Worm (Caenorhabditis elegans) whole organism, young adult: Measurements from ENCODE around the gene rab-3.

ENCODE experiments used
- B0336.3 ChIP-seq: fragments of 200-800 bp; sonication (Bioruptor generic); IDR thresholded peaks from 2 replicates; pipeline ENCODE4 v1.3.6; 2022; ENCODE audit warnings: missing genetic modification characterization, missing compliant biosample characterization
- D2030.7 ChIP-seq: fragments of 200-800 bp; sonication (Bioruptor generic); IDR thresholded peaks from 2 replicates; pipeline ENCODE4 v1.3.6; 2022; ENCODE audit warnings: missing genetic modification reagents, missing genetic modification characterization, missing compliant biosample characterization
- F39B2.1 ChIP-seq: fragments of 200-800 bp; sonication (Bioruptor generic); IDR thresholded peaks from 2 replicates; pipeline ENCODE4 v1.3.6; 2022; ENCODE audit warnings: missing genetic modification reagents, missing genetic modification characterization, missing compliant biosample characterization
- K12H6.12 ChIP-seq: fragments of 200-800 bp; sonication (Bioruptor generic); optimal IDR thresholded peaks from 2 replicates; lab custom pipeline; 2018; ENCODE audit warnings: mild to moderate bottlenecking, missing genetic modification characterization, missing compliant biosample characterization
- Y53G8AR.9 ChIP-seq: fragments of 200-800 bp; sonication (Bioruptor generic); conservative IDR thresholded peaks from 2 replicates; pipeline ENCODE4 v1.3.6; 2022; ENCODE audit warnings: missing genetic modification reagents, missing genetic modification characterization, missing compliant biosample characterization
- Y56A3A.18 ChIP-seq: fragments of 200-800 bp; sonication (Bioruptor generic); IDR thresholded peaks from 2 replicates; pipeline ENCODE4 v1.3.6; 2022; ENCODE audit warnings: missing genetic modification reagents, missing genetic modification characterization, missing compliant biosample characterization
- ZK185.1 ChIP-seq: sonication (generic microtip); optimal IDR thresholded peaks from 2 replicates; lab custom pipeline; 2016; ENCODE audit warnings: mild to moderate bottlenecking, missing genetic modification characterization, missing compliant biosample characterization; ENCODE audit not compliant: poor library complexity, severe bottlenecking
- aptf-2 ChIP-seq: fragments of 200-800 bp; sonication (Bioruptor generic); conservative IDR thresholded peaks from 2 replicates; pipeline ENCODE4 v1.3.6; 2022; ENCODE audit warnings: missing genetic modification reagents, missing genetic modification characterization, missing compliant biosample characterization
- athp-1 ChIP-seq: sonication (generic microtip); optimal IDR thresholded peaks from 2 replicates; lab custom pipeline; 2017; ENCODE audit warnings: mild to moderate bottlenecking, missing genetic modification characterization, missing compliant biosample characterization
- attf-5 ChIP-seq: fragments of 200-800 bp; sonication (Bioruptor generic); optimal IDR thresholded peaks from 2 replicates; lab custom pipeline; 2018; ENCODE audit warnings: mild to moderate bottlenecking, missing genetic modification characterization, missing compliant biosample characterization
- bed-1 ChIP-seq: fragments of 200-800 bp; sonication (Bioruptor generic); IDR thresholded peaks from 2 replicates; pipeline ENCODE4 v1.3.6; 2022; ENCODE audit warnings: missing genetic modification reagents, missing genetic modification characterization, missing compliant biosample characterization
- cebp-1 ChIP-seq, 2 experiments: fragments of 200-800 bp in 1 of 2; sonication (Bioruptor generic) in 1 of 2; sonication (generic microtip) in 1 of 2; IDR thresholded peaks in 1 of 2; optimal IDR thresholded peaks in 1 of 2; 2 replicates each; pipeline versions ENCODE4 v1.3.6 to Lab custom; 2017 to 2022; ENCODE audit warnings: missing compliant biosample characterization in 2 of 2, missing genetic modification characterization in 2 of 2, mild to moderate bottlenecking in 1 of 2, missing genetic modification reagents in 1 of 2, moderate library complexity in 1 of 2
- ceh-100 ChIP-seq: fragments of 200-800 bp; sonication (Bioruptor generic); IDR thresholded peaks from 2 replicates; pipeline ENCODE4 v1.3.6; 2022; ENCODE audit warnings: missing genetic modification reagents, missing genetic modification characterization, missing compliant biosample characterization
- dox-1 ChIP-seq: fragments of 200-800 bp; sonication (Bioruptor generic); IDR thresholded peaks from 2 replicates; pipeline ENCODE4 v1.3.6; 2022; ENCODE audit warnings: missing genetic modification reagents, missing genetic modification characterization, missing compliant biosample characterization
- egrh-3 ChIP-seq: fragments of 200-800 bp; sonication (Bioruptor generic); IDR thresholded peaks from 2 replicates; pipeline ENCODE4 v1.3.6; 2022; ENCODE audit warnings: missing genetic modification reagents, missing genetic modification characterization, missing compliant biosample characterization
- hmg-1.2 ChIP-seq: fragments of 200-800 bp; sonication (Bioruptor generic); IDR thresholded peaks from 2 replicates; pipeline ENCODE4 v1.3.6; 2022; ENCODE audit warnings: missing genetic modification reagents, missing genetic modification characterization, missing compliant biosample characterization
- hsf-1 ChIP-seq: fragments of 200-800 bp; sonication (Bioruptor generic); IDR thresholded peaks from 2 replicates; pipeline ENCODE4 v1.3.6; 2022; ENCODE audit warnings: missing genetic modification reagents, missing genetic modification characterization, missing compliant biosample characterization
- let-526 ChIP-seq: fragments of 200-800 bp; sonication (Bioruptor generic); IDR thresholded peaks from 2 replicates; pipeline ENCODE4 v1.3.6; 2022; ENCODE audit warnings: missing genetic modification reagents, missing genetic modification characterization, missing compliant biosample characterization
- lin-35 ChIP-seq, 3 experiments: fragments of 150-350 bp in 2 of 3; sonication (generic microtip) in 1 of 3; optimal IDR thresholded peaks; 2 replicates each; lab custom pipeline; 2014 to 2018; ENCODE audit warnings: missing biosample characterization in 3 of 3, missing genetic modification characterization in 3 of 3, missing genetic modification reagents in 3 of 3
- lin-40 ChIP-seq: sonication (generic microtip); optimal IDR thresholded peaks from 2 replicates; lab custom pipeline; 2016; ENCODE audit warnings: missing genetic modification characterization, mild to moderate bottlenecking, missing compliant biosample characterization, missing genotype, missing genetic modification reagents
- madf-10 ChIP-seq: sonication (generic microtip); optimal IDR thresholded peaks from 2 replicates; lab custom pipeline; 2016; ENCODE audit warnings: mild to moderate bottlenecking, missing genetic modification characterization, missing compliant biosample characterization
- madf-6 ChIP-seq: fragments of 200-800 bp; sonication (Bioruptor generic); IDR thresholded peaks from 2 replicates; pipeline ENCODE4 v1.3.6; 2022; ENCODE audit warnings: missing genetic modification reagents, missing genetic modification characterization, missing compliant biosample characterization
- madf-8 ChIP-seq: fragments of 200-800 bp; sonication (Bioruptor generic); conservative IDR thresholded peaks from 2 replicates; pipeline ENCODE4 v1.3.6; 2022; ENCODE audit warnings: missing genetic modification reagents, missing genetic modification characterization, missing compliant biosample characterization
- nfyb-1 ChIP-seq: fragments of 200-800 bp; sonication (Bioruptor generic); IDR thresholded peaks from 2 replicates; pipeline ENCODE4 v1.3.6; 2022; ENCODE audit warnings: missing genetic modification reagents, missing genetic modification characterization, missing compliant biosample characterization
- nhr-80 ChIP-seq: sonication (generic microtip); optimal IDR thresholded peaks from 2 replicates; lab custom pipeline; 2016; ENCODE audit warnings: missing genetic modification characterization, missing compliant biosample characterization
- pbrm-1 ChIP-seq: fragments of 200-800 bp; sonication (Bioruptor generic); IDR thresholded peaks from 2 replicates; pipeline ENCODE4 v1.3.6; 2022; ENCODE audit warnings: missing genetic modification reagents, missing genetic modification characterization, missing compliant biosample characterization
- repo-1 ChIP-seq: sonication (generic microtip); optimal IDR thresholded peaks from 2 replicates; lab custom pipeline; 2017; ENCODE audit warnings: mild to moderate bottlenecking, missing genetic modification characterization, missing compliant biosample characterization
- snpc-1.1 ChIP-seq: sonication (generic microtip); optimal IDR thresholded peaks from 2 replicates; lab custom pipeline; 2017; ENCODE audit warnings: missing genetic modification characterization, mild to moderate bottlenecking, missing compliant biosample characterization, antibody characterized with exemption, moderate library complexity, missing genotype, missing genetic modification reagents; ENCODE audit not compliant: insufficient read depth
- snpc-4 ChIP-seq, 5 experiments: fragments of 150-350 bp in 1 of 5; sonication (generic microtip) in 4 of 5; optimal IDR thresholded peaks; 2 replicates each; lab custom pipeline; 2014 to 2018; ENCODE audit warnings: missing genetic modification characterization in 5 of 5, missing biosample characterization in 3 of 5, antibody characterized with exemption in 2 of 5, mild to moderate bottlenecking in 2 of 5, missing compliant biosample characterization in 2 of 5, missing genotype in 2 of 5, moderate library complexity in 2 of 5, missing genetic modification reagents in 1 of 5
- tbp1 ChIP-seq: fragments of 200-800 bp; sonication (Bioruptor generic); optimal IDR thresholded peaks from 2 replicates; lab custom pipeline; 2018; ENCODE audit warnings: mild to moderate bottlenecking, missing genetic modification characterization, missing compliant biosample characterization
- tlf-1 ChIP-seq: fragments of 200-800 bp; sonication (Bioruptor generic); optimal IDR thresholded peaks from 2 replicates; lab custom pipeline; 2018; ENCODE audit warnings: mild to moderate bottlenecking, missing genetic modification characterization, missing compliant biosample characterization
- zfh-2 ChIP-seq: fragments of 200-800 bp; sonication (Bioruptor generic); conservative IDR thresholded peaks from 2 replicates; pipeline ENCODE4 v1.3.6; 2022; ENCODE audit warnings: missing genetic modification reagents, missing genetic modification characterization, missing compliant biosample characterization
- ztf-18 ChIP-seq: sonication (generic microtip); optimal IDR thresholded peaks from 2 replicates; lab custom pipeline; 2016; ENCODE audit warnings: missing genotype, mild to moderate bottlenecking, missing genetic modification characterization, missing compliant biosample characterization
- ztf-22 ChIP-seq: fragments of 200-800 bp; sonication (Bioruptor generic); optimal IDR thresholded peaks from 2 replicates; lab custom pipeline; 2018; ENCODE audit warnings: mild to moderate bottlenecking, missing genetic modification characterization, moderate library complexity, missing compliant biosample characterization

Gene rab-3

ce11 chrII:5691216-5691771 is 36.4 kb downstream of the rab-3 start, which contains the start of the genes ndub-5 and eif-2D:
Gene ndub-5, minus strand, starts transcription at chrII:5691353.
Gene eif-2D, plus strand, starts transcription at chrII:5691721.
- TF ChIP-seq snpc-1.1 (tag; lab: Kevin White, UChicago): peak; percentile 2
- TF ChIP-seq egrh-3 (GFP tag; lab: Robert Waterston, UW): no peak
- no peak for TF ChIP-seq Y53G8AR.9
- TF ChIP-seq snpc-4 (GFP tag; optimal IDR thresholded peaks at IDR 0.05; lab: Kevin White, UChicago): no peak
- TF ChIP-seq snpc-4 (tag; optimal IDR thresholded peaks at IDR 0.05; lab: Kevin White, UChicago): peak in 1 of 4 experiments; percentile 23
- no peak for TF ChIP-seq ZK185.1 (tag; lab: Kevin White, UChicago)

- TF ChIP-seq zfh-2 (GFP tag; lab: Robert Waterston, UW) (no peak), ceh-100 (no peak), hmg-1.2 (GFP tag; lab: Robert Waterston, UW) (0 out of 2 replicates have a peak, but pooled peaks have one; percentile 19), tbp1 (GFP tag; lab: Kevin White, UChicago) (peak; percentile 41), Y53G8AR.9 (peak; percentile 29; the same call in 1 of the 2 replicates), aptf-2 (GFP tag; lab: Robert Waterston, UW) (0 out of 2 replicates have a peak, but pooled peaks have one; percentile 28), tlf-1 (GFP tag; lab: Kevin White, UChicago) (peak; percentile 21), pbrm-1 (GFP tag; lab: Robert Waterston, UW) (peak; percentile 7; the same call in 1 of the 2 replicates), attf-5 (peak; percentile 79), F39B2.1 (no peak), madf-10 (tag; lab: Kevin White, UChicago) (peak; percentile 10), nhr-80 (tag; lab: Kevin White, UChicago) (peak; percentile 61), dox-1 (peak; percentile 71), D2030.7 (GFP tag; lab: Robert Waterston, UW) (0 out of 2 replicates have a peak, but pooled peaks have one; percentile 21), cebp-1 (GFP tag; IDR thresholded peaks at IDR 0.05; lab: Robert Waterston, UW) (no peak; the same call in 1 of the 2 replicates), cebp-1 (tag; optimal IDR thresholded peaks at IDR 0.05; lab: Kevin White, UChicago) (peak; percentile 63), lin-40 (tag; lab: Kevin White, UChicago) (peak; percentile 6), lin-35 (GFP tag; optimal IDR thresholded peaks at IDR 0.05; lab: Kevin White, UChicago) (peak in 1 of 3 experiments; percentile 2), B0336.3 (peak; percentile 31), let-526 (GFP tag; lab: Robert Waterston, UW) (no peak), madf-6 (GFP tag; lab: Robert Waterston, UW) (peak; percentile 12; the same call in 1 of the 2 replicates), bed-1 (GFP tag; lab: Robert Waterston, UW) (no peak), madf-8 (no peak), ztf-22 (GFP tag; lab: Kevin White, UChicago) (no peak), ZK185.1 (tag; lab: Kevin White, UChicago) (no peak), athp-1 (tag; lab: Kevin White, UChicago) (peak; percentile 17), hsf-1 (GFP tag; lab: Robert Waterston, UW) (no peak), K12H6.12 (tag; lab: Kevin White, UChicago) (peak; percentile 20), repo-1 (tag; lab: Kevin White, UChicago) (peak; percentile 31), nfyb-1 (GFP tag; lab: Robert Waterston, UW) (0 out of 2 replicates have a peak, but pooled peaks have one; percentile 37), Y56A3A.18 (GFP tag; lab: Robert Waterston, UW) (0 out of 2 replicates have a peak, but pooled peaks have one; percentile 53), snpc-4 (GFP tag; optimal IDR thresholded peaks at IDR 0.05; lab: Kevin White, UChicago) (no peak), snpc-4 (tag; optimal IDR thresholded peaks at IDR 0.05; lab: Kevin White, UChicago) (peak in 3 of 4 experiments; percentile 10 to 46 (median 33)), ztf-18 (tag; lab: Kevin White, UChicago) (peak; percentile 15)
Measured at ce11 chrII:5688959-5689358, 38.7 kb downstream of the rab-3 start, which contains the start of gene C25H3.11. Gene C25H3.11, minus strand, starts transcription at chrII:5689040.
